Worm (Caenorhabditis elegans): ENCODE results near the gene mrpl-20.

mrpl-20 gene

DNA sequence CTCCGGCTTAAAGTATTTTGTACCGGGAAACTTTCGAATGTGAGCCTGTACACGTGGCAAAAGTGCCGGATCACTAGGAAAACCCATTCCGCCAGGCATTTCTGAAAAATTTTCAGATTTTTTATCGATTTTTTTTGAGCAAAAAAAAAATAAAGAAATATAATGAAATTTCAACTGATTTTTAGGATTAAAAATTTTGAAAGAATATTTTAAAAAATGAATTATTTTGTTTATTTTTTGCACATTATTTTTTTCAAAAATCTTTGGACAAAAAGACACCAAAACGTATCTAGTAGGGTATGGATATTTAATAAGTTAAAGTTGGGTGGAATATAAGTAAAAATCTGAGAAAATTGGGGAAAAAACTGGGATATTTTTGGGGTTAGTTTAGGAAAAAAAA, 17.3 kb upstream of the mrpl-20 start, which contains the start of gene mac-1:
Gene mac-1, minus strand, starts transcription at position 101 of the 400 bp plus-strand sequence.
- TF ChIP-seq C34F6.9 (tag; optimal IDR thresholded peaks at IDR 0.05) (no peak), egl-27 (tag; optimal IDR thresholded peaks at IDR 0.05) (no peak), peb-1 (tag; optimal IDR thresholded peaks at IDR 0.05) (no peak), fos-1 (tag; optimal IDR thresholded peaks at IDR 0.05) (no peak), mdl-1 (tag; optimal IDR thresholded peaks at IDR 0.05) (no peak), ztf-4 (tag; optimal IDR thresholded peaks at IDR 0.05) (no peak), crh-2 (tag; optimal IDR thresholded peaks at IDR 0.05) (no peak), unc-39 (tag; optimal IDR thresholded peaks at IDR 0.05) (no peak), lin-11 (tag; optimal IDR thresholded peaks at IDR 0.05) (no peak), mbf-1 (tag; optimal IDR thresholded peaks at IDR 0.05) (no peak), nhr-6 (tag; optimal IDR thresholded peaks at IDR 0.05) (no peak), R02D3.7 (tag; optimal IDR thresholded peaks at IDR 0.05) (no peak), sem-4 (tag; optimal IDR thresholded peaks at IDR 0.05) (no peak), nhr-129 (tag; optimal IDR thresholded peaks at IDR 0.05) (no peak), lin-39 (tag; optimal IDR thresholded peaks at IDR 0.05) (no peak), ZK546.5 (tag; optimal IDR thresholded peaks at IDR 0.05) (no peak), ztf-11 (tag; optimal IDR thresholded peaks at IDR 0.05) (no peak), aly-2 (tag; optimal IDR thresholded peaks at IDR 0.05) (no peak)

DNA sequence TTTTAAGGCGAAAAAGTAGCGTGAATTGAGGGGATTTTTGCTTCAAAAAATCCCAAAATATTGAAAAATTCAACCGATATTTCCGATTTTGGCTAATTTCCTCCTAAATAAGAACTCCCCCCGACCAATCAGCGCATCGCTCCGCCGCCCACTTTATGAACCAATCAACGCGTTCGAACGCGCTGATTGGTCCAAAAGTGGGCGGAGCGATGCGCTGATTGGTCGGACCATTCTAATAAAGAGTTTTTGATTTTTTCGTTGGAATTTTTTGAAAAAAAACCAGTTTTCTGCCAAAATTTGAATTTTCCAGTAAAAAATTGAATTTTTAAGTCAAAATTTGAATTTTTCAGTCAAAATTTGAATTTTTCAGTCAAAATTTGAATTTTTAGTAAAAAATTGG, 16.8 kb upstream of the mrpl-20 start:
- TF ChIP-seq aly-2 (tag; optimal IDR thresholded peaks at IDR 0.05) (no peak), sma-3 (GFP tag; optimal IDR thresholded peaks at IDR 0.05) (no peak), snpc-4 (tag; optimal IDR thresholded peaks at IDR 0.05) (no peak), nhr-77 (tag; optimal IDR thresholded peaks at IDR 0.05) (no peak), C34F6.9 (tag; optimal IDR thresholded peaks at IDR 0.05) (no peak), ceh-16 (tag; optimal IDR thresholded peaks at IDR 0.05) (no peak), nhr-25 (tag; optimal IDR thresholded peaks at IDR 0.05) (no peak), lin-13 (GFP tag; optimal IDR thresholded peaks at IDR 0.05) (no peak), Y55F3AM.14 (GFP tag; optimal IDR thresholded peaks at IDR 0.05) (no peak), blmp-1 (tag; optimal IDR thresholded peaks at IDR 0.05; ENCODE audit: insufficient read depth) (no peak), nhr-12 (tag; optimal IDR thresholded peaks at IDR 0.05) (no peak), ztf-4 (tag; optimal IDR thresholded peaks at IDR 0.05) (no peak), nhr-23 (tag; optimal IDR thresholded peaks at IDR 0.05) (no peak), nhr-6 (tag; optimal IDR thresholded peaks at IDR 0.05) (no peak), elt-1 (tag; optimal IDR thresholded peaks at IDR 0.05) (no peak), ztf-11 (tag; optimal IDR thresholded peaks at IDR 0.05) (no peak), ztf-1 (GFP tag; conservative IDR thresholded peaks at IDR 0.05) (no peak), skn-1 (tag; optimal IDR thresholded peaks at IDR 0.05) (no peak)

- TF ChIP-seq lin-13 (GFP tag; optimal IDR thresholded peaks at IDR 0.05) = no peak
- no peak for TF ChIP-seq skn-1 (tag; optimal IDR thresholded peaks at IDR 0.05)
- TF ChIP-seq C34F6.9 (tag; optimal IDR thresholded peaks at IDR 0.05) = no peak
- no peak for TF ChIP-seq ama-1 (optimal IDR thresholded peaks at IDR 0.05)
- TF ChIP-seq sem-4 (tag; optimal IDR thresholded peaks at IDR 0.05) = no peak
- TF ChIP-seq sma-3 (GFP tag; optimal IDR thresholded peaks at IDR 0.05) = no peak
- no peak for TF ChIP-seq ztf-11 (tag; optimal IDR thresholded peaks at IDR 0.05)
- TF ChIP-seq ztf-1 (GFP tag; conservative IDR thresholded peaks at IDR 0.05) = no peak
- no peak for TF ChIP-seq sma-9 (GFP tag; optimal IDR thresholded peaks at IDR 0.05)
- no peak for TF ChIP-seq sma-9 (tag; optimal IDR thresholded peaks at IDR 0.05)
- no peak for TF ChIP-seq snpc-4 (tag; optimal IDR thresholded peaks at IDR 0.05)
- TF ChIP-seq nhr-6 (tag; optimal IDR thresholded peaks at IDR 0.05) = no peak
- no peak for TF ChIP-seq nhr-11 (tag; optimal IDR thresholded peaks at IDR 0.05)
- no peak for TF ChIP-seq ZK546.5 (tag; optimal IDR thresholded peaks at IDR 0.05)
- no peak for TF ChIP-seq ceh-16 (tag; optimal IDR thresholded peaks at IDR 0.05)
- no peak for TF ChIP-seq mab-5 (tag; optimal IDR thresholded peaks at IDR 0.05)
- TF ChIP-seq peb-1 (tag; optimal IDR thresholded peaks at IDR 0.05) = no peak
- no peak for TF ChIP-seq R02D3.7 (tag; optimal IDR thresholded peaks at IDR 0.05)
- TF ChIP-seq ztf-4 (tag; optimal IDR thresholded peaks at IDR 0.05) = no peak
- TF ChIP-seq nhr-21 (tag; optimal IDR thresholded peaks at IDR 0.05) = no peak
These were observed 12.8 kb upstream of the mrpl-20 start for ce11 chrII:13325290-13325689.

- TF ChIP-seq zag-1 (tag; optimal IDR thresholded peaks at IDR 0.05) (no peak), mdl-1 (tag; optimal IDR thresholded peaks at IDR 0.05) (no peak), nhr-6 (tag; optimal IDR thresholded peaks at IDR 0.05) (no peak), unc-62 (GFP tag; optimal IDR thresholded peaks at IDR 0.05) (no peak)
These were observed 11.6 kb upstream of the mrpl-20 start for ce11 chrII:13326478-13326877.

Measured in whole organism, L2 larva.